Worm (Caenorhabditis elegans) whole organism, young adult: ENCODE measurements around the gene sek-5.

Source experiments
- B0019.2 ChIP-seq: fragments of 200-800 bp; sonication (Bioruptor generic); conservative IDR thresholded peaks from 2 replicates; pipeline ENCODE4 v1.3.6; 2022; ENCODE audit warnings: missing genetic modification reagents, missing genetic modification characterization, missing compliant biosample characterization
- B0261.1 ChIP-seq: sonication (generic microtip); optimal IDR thresholded peaks from 2 replicates; lab custom pipeline; 2016; ENCODE audit warnings: mild to moderate bottlenecking, missing genetic modification characterization, moderate library complexity, missing compliant biosample characterization
- D2030.7 ChIP-seq: fragments of 200-800 bp; sonication (Bioruptor generic); IDR thresholded peaks from 2 replicates; pipeline ENCODE4 v1.3.6; 2022; ENCODE audit warnings: missing genetic modification reagents, missing genetic modification characterization, missing compliant biosample characterization
- F39B2.1 ChIP-seq: fragments of 200-800 bp; sonication (Bioruptor generic); IDR thresholded peaks from 2 replicates; pipeline ENCODE4 v1.3.6; 2022; ENCODE audit warnings: missing genetic modification reagents, missing genetic modification characterization, missing compliant biosample characterization
- K11D2.4 ChIP-seq: fragments of 200-800 bp; sonication (Bioruptor generic); IDR thresholded peaks from 2 replicates; pipeline ENCODE4 v1.3.6; 2022; ENCODE audit warnings: missing genetic modification reagents, missing genetic modification characterization, missing compliant biosample characterization
- T07F8.4 ChIP-seq: sonication (generic microtip); optimal IDR thresholded peaks from 2 replicates; lab custom pipeline; 2016; ENCODE audit warnings: mild to moderate bottlenecking, missing genetic modification characterization, moderate library complexity, missing compliant biosample characterization
- T26A5.8 ChIP-seq: sonication (generic microtip); optimal IDR thresholded peaks from 2 replicates; lab custom pipeline; 2016; ENCODE audit warnings: missing genetic modification characterization, missing compliant biosample characterization
- Y53F4B.3 ChIP-seq: fragments of 200-800 bp; sonication (Bioruptor generic); IDR thresholded peaks from 2 replicates; pipeline ENCODE4 v1.3.6; 2022; ENCODE audit warnings: missing genetic modification reagents, missing genetic modification characterization, missing compliant biosample characterization
- akir-1 ChIP-seq: fragments of 200-800 bp; sonication (Bioruptor generic); optimal IDR thresholded peaks from 2 replicates; lab custom pipeline; 2018; ENCODE audit warnings: mild to moderate bottlenecking, missing genetic modification characterization, moderate library complexity, missing compliant biosample characterization
- ama-1 ChIP-seq, 3 experiments: fragments of 150-350 bp in 1 of 3; sonication (generic microtip) in 2 of 3; optimal IDR thresholded peaks; 2 replicates each; lab custom pipeline; 2014 to 2018; ENCODE audit warnings: missing biosample characterization in 2 of 3, missing genetic modification characterization in 2 of 3, missing genetic modification reagents in 2 of 3
- aptf-3 ChIP-seq: fragments of 200-800 bp; sonication (Bioruptor generic); IDR thresholded peaks from 2 replicates; pipeline ENCODE4 v1.3.6; 2022; ENCODE audit warnings: missing genetic modification characterization, missing compliant biosample characterization
- athp-1 ChIP-seq: sonication (generic microtip); optimal IDR thresholded peaks from 2 replicates; lab custom pipeline; 2017; ENCODE audit warnings: mild to moderate bottlenecking, missing genetic modification characterization, missing compliant biosample characterization
- attf-5 ChIP-seq: fragments of 200-800 bp; sonication (Bioruptor generic); optimal IDR thresholded peaks from 2 replicates; lab custom pipeline; 2018; ENCODE audit warnings: mild to moderate bottlenecking, missing genetic modification characterization, missing compliant biosample characterization
- ceh-40 ChIP-seq: fragments of 200-800 bp; sonication (Bioruptor generic); IDR thresholded peaks from 2 replicates; pipeline ENCODE4 v1.3.6; 2022; ENCODE audit warnings: missing genetic modification characterization, missing compliant biosample characterization
- ceh-58 ChIP-seq: fragments of 200-800 bp; sonication (Bioruptor generic); IDR thresholded peaks from 2 replicates; pipeline ENCODE4 v1.3.6; 2022; ENCODE audit warnings: missing genetic modification characterization, missing compliant biosample characterization
- ceh-79 ChIP-seq: sonication (generic microtip); optimal IDR thresholded peaks from 2 replicates; lab custom pipeline; 2017; ENCODE audit warnings: mild to moderate bottlenecking, missing genetic modification characterization, missing compliant biosample characterization
- ceh-91 ChIP-seq: fragments of 200-800 bp; sonication (Bioruptor generic); IDR thresholded peaks from 2 replicates; pipeline ENCODE4 v1.3.6; 2022; ENCODE audit warnings: missing genetic modification reagents, missing genetic modification characterization, missing compliant biosample characterization
- chd-7 ChIP-seq: sonication (generic microtip); optimal IDR thresholded peaks from 2 replicates; lab custom pipeline; 2016; ENCODE audit warnings: mild to moderate bottlenecking, missing genetic modification characterization, moderate library complexity, missing compliant biosample characterization
- egl-44 ChIP-seq: fragments of 200-800 bp; sonication (Bioruptor generic); IDR thresholded peaks from 2 replicates; pipeline ENCODE4 v1.3.6; 2022; ENCODE audit warnings: missing genetic modification reagents, missing genetic modification characterization, missing compliant biosample characterization
- egrh-3 ChIP-seq: fragments of 200-800 bp; sonication (Bioruptor generic); IDR thresholded peaks from 2 replicates; pipeline ENCODE4 v1.3.6; 2022; ENCODE audit warnings: missing genetic modification reagents, missing genetic modification characterization, missing compliant biosample characterization
- ekl-4 ChIP-seq: fragments of 200-800 bp; sonication (Bioruptor generic); IDR thresholded peaks from 2 replicates; pipeline ENCODE4 v1.3.6; 2022; ENCODE audit warnings: missing genetic modification reagents, missing genetic modification characterization, missing compliant biosample characterization
- ets-4 ChIP-seq: fragments of 200-800 bp; sonication (Bioruptor generic); optimal IDR thresholded peaks from 2 replicates; lab custom pipeline; 2018; ENCODE audit warnings: mild to moderate bottlenecking, missing genetic modification characterization, missing compliant biosample characterization
- fkh-3 ChIP-seq: sonication (generic microtip); optimal IDR thresholded peaks from 2 replicates; lab custom pipeline; 2016; ENCODE audit warnings: mild to moderate bottlenecking, missing genetic modification characterization, missing compliant biosample characterization
- gei-17 ChIP-seq: fragments of 200-800 bp; sonication (Bioruptor generic); optimal IDR thresholded peaks from 2 replicates; lab custom pipeline; 2018; ENCODE audit warnings: mild to moderate bottlenecking, missing genetic modification characterization, missing compliant biosample characterization
- hlh-12 ChIP-seq: sonication (generic microtip); optimal IDR thresholded peaks from 2 replicates; lab custom pipeline; 2016; ENCODE audit warnings: missing genetic modification characterization, missing compliant biosample characterization
- hlh-26 ChIP-seq: fragments of 200-800 bp; sonication (Bioruptor generic); conservative IDR thresholded peaks from 2 replicates; pipeline ENCODE4 v1.3.6; 2022; ENCODE audit warnings: missing genetic modification reagents, missing genetic modification characterization, missing compliant biosample characterization
- hrde-1 ChIP-seq: sonication (generic microtip); optimal IDR thresholded peaks from 2 replicates; lab custom pipeline; 2016; ENCODE audit warnings: missing genetic modification characterization, mild to moderate bottlenecking, missing compliant biosample characterization, moderate library complexity, missing genotype, missing genetic modification reagents, borderline replicate concordance
- lag-1 ChIP-seq: fragments of 200-800 bp; sonication (Bioruptor generic); IDR thresholded peaks from 2 replicates; pipeline ENCODE4 v1.3.6; 2022; ENCODE audit warnings: missing genetic modification reagents, missing genetic modification characterization, missing compliant biosample characterization
- let-526 ChIP-seq: fragments of 200-800 bp; sonication (Bioruptor generic); IDR thresholded peaks from 2 replicates; pipeline ENCODE4 v1.3.6; 2022; ENCODE audit warnings: missing genetic modification reagents, missing genetic modification characterization, missing compliant biosample characterization
- let-607 ChIP-seq, 2 experiments: fragments of 200-800 bp in 1 of 2; sonication (Bioruptor generic) in 1 of 2; sonication (generic microtip) in 1 of 2; optimal IDR thresholded peaks; 2 replicates each; lab custom pipeline; 2016 to 2018; ENCODE audit warnings: mild to moderate bottlenecking in 2 of 2, missing compliant biosample characterization in 2 of 2, missing genetic modification characterization in 2 of 2, moderate library complexity in 2 of 2, missing genotype in 1 of 2
- lin-40 ChIP-seq: sonication (generic microtip); optimal IDR thresholded peaks from 2 replicates; lab custom pipeline; 2016; ENCODE audit warnings: missing genetic modification characterization, mild to moderate bottlenecking, missing compliant biosample characterization, missing genotype, missing genetic modification reagents
- lsl-1 ChIP-seq: fragments of 200-800 bp; sonication (Bioruptor generic); optimal IDR thresholded peaks from 2 replicates; lab custom pipeline; 2018; ENCODE audit warnings: mild to moderate bottlenecking, missing genetic modification characterization, moderate library complexity, missing compliant biosample characterization
- madf-10 ChIP-seq: sonication (generic microtip); optimal IDR thresholded peaks from 2 replicates; lab custom pipeline; 2016; ENCODE audit warnings: mild to moderate bottlenecking, missing genetic modification characterization, missing compliant biosample characterization
- madf-3 ChIP-seq: fragments of 200-800 bp; sonication (Bioruptor generic); IDR thresholded peaks from 2 replicates; pipeline ENCODE4 v1.3.6; 2022; ENCODE audit warnings: missing genetic modification reagents, missing genetic modification characterization, missing compliant biosample characterization
- mel-28 ChIP-seq: sonication (generic microtip); optimal IDR thresholded peaks from 2 replicates; lab custom pipeline; 2016; ENCODE audit warnings: borderline replicate concordance, mild to moderate bottlenecking, missing genetic modification characterization, missing compliant biosample characterization
- mxl-1 ChIP-seq: sonication (generic microtip); optimal IDR thresholded peaks from 2 replicates; lab custom pipeline; 2016; ENCODE audit warnings: missing genetic modification characterization, missing compliant biosample characterization
- nfyb-1 ChIP-seq: fragments of 200-800 bp; sonication (Bioruptor generic); IDR thresholded peaks from 2 replicates; pipeline ENCODE4 v1.3.6; 2022; ENCODE audit warnings: missing genetic modification reagents, missing genetic modification characterization, missing compliant biosample characterization
- nhr-90 ChIP-seq: sonication (generic microtip); optimal IDR thresholded peaks from 2 replicates; lab custom pipeline; 2016; ENCODE audit warnings: missing genotype, mild to moderate bottlenecking, missing genetic modification characterization, missing compliant biosample characterization
- pha-4 ChIP-seq: fragments of 150-350 bp; sonication (generic microtip); optimal IDR thresholded peaks from 2 replicates; lab custom pipeline; 2014; ENCODE audit warnings: missing biosample characterization, missing genetic modification reagents, missing genetic modification characterization
- rpc-1 ChIP-seq, 2 experiments: fragments of 150-350 bp in 1 of 2; sonication (generic microtip) in 1 of 2; optimal IDR thresholded peaks; 2 replicates each; lab custom pipeline; 2014 to 2018; ENCODE audit warnings: missing biosample characterization in 1 of 2, missing genetic modification characterization in 1 of 2, missing genetic modification reagents in 1 of 2, missing genotype in 1 of 2
- snpc-1.1 ChIP-seq: sonication (generic microtip); optimal IDR thresholded peaks from 2 replicates; lab custom pipeline; 2017; ENCODE audit warnings: missing genetic modification characterization, mild to moderate bottlenecking, missing compliant biosample characterization, antibody characterized with exemption, moderate library complexity, missing genotype, missing genetic modification reagents; ENCODE audit not compliant: insufficient read depth
- snpc-4 ChIP-seq, 5 experiments: fragments of 150-350 bp in 1 of 5; sonication (generic microtip) in 4 of 5; optimal IDR thresholded peaks; 2 replicates each; lab custom pipeline; 2014 to 2018; ENCODE audit warnings: missing genetic modification characterization in 5 of 5, missing biosample characterization in 3 of 5, antibody characterized with exemption in 2 of 5, mild to moderate bottlenecking in 2 of 5, missing compliant biosample characterization in 2 of 5, missing genotype in 2 of 5, moderate library complexity in 2 of 5, missing genetic modification reagents in 1 of 5
- tbp1 ChIP-seq: fragments of 200-800 bp; sonication (Bioruptor generic); optimal IDR thresholded peaks from 2 replicates; lab custom pipeline; 2018; ENCODE audit warnings: mild to moderate bottlenecking, missing genetic modification characterization, missing compliant biosample characterization
- zfh-2 ChIP-seq: fragments of 200-800 bp; sonication (Bioruptor generic); conservative IDR thresholded peaks from 2 replicates; pipeline ENCODE4 v1.3.6; 2022; ENCODE audit warnings: missing genetic modification reagents, missing genetic modification characterization, missing compliant biosample characterization
- ztf-22 ChIP-seq: fragments of 200-800 bp; sonication (Bioruptor generic); optimal IDR thresholded peaks from 2 replicates; lab custom pipeline; 2018; ENCODE audit warnings: mild to moderate bottlenecking, missing genetic modification characterization, moderate library complexity, missing compliant biosample characterization
- ztf-25 ChIP-seq: fragments of 200-800 bp; sonication (Bioruptor generic); IDR thresholded peaks from 2 replicates; pipeline ENCODE4 v1.3.6; 2022; ENCODE audit warnings: missing genetic modification reagents, missing genetic modification characterization, missing compliant biosample characterization
- ztf-26 ChIP-seq: sonication (generic microtip); optimal IDR thresholded peaks from 2 replicates; lab custom pipeline; 2017; ENCODE audit warnings: missing genetic modification characterization, missing compliant biosample characterization
- ztf-3 ChIP-seq: fragments of 200-800 bp; sonication (Bioruptor generic); optimal IDR thresholded peaks from 2 replicates; lab custom pipeline; 2018; ENCODE audit warnings: mild to moderate bottlenecking, missing genetic modification characterization, missing compliant biosample characterization

The sek-5 gene

DNA sequence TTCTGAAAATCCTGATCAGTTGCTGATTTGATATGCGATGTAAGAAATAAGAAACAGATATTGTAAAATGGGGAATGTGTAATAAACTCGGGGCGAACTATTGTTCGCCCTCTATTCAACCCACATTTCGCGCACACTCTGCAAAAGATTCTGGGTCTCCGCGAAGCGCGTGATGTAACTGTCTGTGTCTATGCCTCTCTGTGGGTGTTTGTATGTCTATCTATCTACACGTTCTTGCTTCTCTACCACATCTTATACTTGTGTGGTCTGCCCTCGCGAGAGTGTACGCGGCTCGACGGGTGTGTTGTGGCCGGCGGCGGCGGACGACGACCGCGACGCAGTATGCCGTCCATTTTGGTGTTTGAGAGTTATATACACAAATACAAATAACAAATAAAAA lies 40.9 kb upstream of the sek-5 start (continued):
- TF ChIP-seq ceh-91 (GFP tag; lab: Robert Waterston, UW) = no peak
- peak; percentile 60 for TF ChIP-seq attf-5 (GFP tag; lab: Kevin White, UChicago)
- 0 out of 2 replicates have a peak, but pooled peaks have one; percentile 27 for TF ChIP-seq let-526 (GFP tag; lab: Robert Waterston, UW)
- no peak for TF ChIP-seq D2030.7
- TF ChIP-seq akir-1 (GFP tag; lab: Kevin White, UChicago) = no peak
- TF ChIP-seq egl-44 (GFP tag; lab: Robert Waterston, UW) = no peak
- no peak for TF ChIP-seq rpc-1 (optimal IDR thresholded peaks at IDR 0.05; lab: Kevin White, UChicago)
- TF ChIP-seq rpc-1 (tag; optimal IDR thresholded peaks at IDR 0.05; lab: Kevin White, UChicago) = no peak
- no peak for TF ChIP-seq aptf-3 (GFP tag; lab: Robert Waterston, UW)
- 0 out of 2 replicates have a peak, but pooled peaks have one; percentile 62 for TF ChIP-seq madf-3 (GFP tag; lab: Robert Waterston, UW)
- TF ChIP-seq nhr-90 = no peak
- TF ChIP-seq mxl-1 (tag; lab: Kevin White, UChicago) = no peak
- TF ChIP-seq hlh-26 = no peak
- no peak for TF ChIP-seq ztf-22 (GFP tag; lab: Kevin White, UChicago)
- TF ChIP-seq madf-10 (tag; lab: Kevin White, UChicago) = peak; percentile 95
- no peak for TF ChIP-seq gei-17
- no peak for TF ChIP-seq hrde-1
- TF ChIP-seq B0019.2 = no peak
- no peak for TF ChIP-seq ceh-79 (tag; lab: Kevin White, UChicago)
- peak; percentile 33 for TF ChIP-seq ztf-26
- TF ChIP-seq athp-1 = no peak
- TF ChIP-seq lsl-1 (GFP tag; lab: Kevin White, UChicago) = no peak
- no peak for TF ChIP-seq ceh-40 (GFP tag; lab: Robert Waterston, UW)
- no peak for TF ChIP-seq ama-1 (optimal IDR thresholded peaks at IDR 0.05; lab: Kevin White, UChicago)
- TF ChIP-seq ama-1 (GFP tag; optimal IDR thresholded peaks at IDR 0.05; lab: Kevin White, UChicago) = no peak
- no peak for TF ChIP-seq ekl-4 (GFP tag; lab: Robert Waterston, UW)
- no peak for TF ChIP-seq lag-1
- TF ChIP-seq ztf-3 (GFP tag; lab: Kevin White, UChicago) = no peak
- no peak for TF ChIP-seq snpc-4 (GFP tag; optimal IDR thresholded peaks at IDR 0.05; lab: Kevin White, UChicago)
- TF ChIP-seq snpc-4 (tag; optimal IDR thresholded peaks at IDR 0.05; lab: Kevin White, UChicago) = peak in 2 of 4 experiments; percentile 17 to 40
- no peak for TF ChIP-seq chd-7 (tag; lab: Kevin White, UChicago)
- no peak for TF ChIP-seq T26A5.8 (tag; lab: Kevin White, UChicago)
- no peak for TF ChIP-seq zfh-2
- no peak for TF ChIP-seq T07F8.4 (tag; lab: Kevin White, UChicago)
- no peak for TF ChIP-seq ztf-25
- TF ChIP-seq fkh-3 (tag; lab: Kevin White, UChicago) = no peak
- TF ChIP-seq mel-28 (tag; lab: Kevin White, UChicago) = no peak
- peak; percentile 68 for TF ChIP-seq lin-40 (tag; lab: Kevin White, UChicago)
- no peak for TF ChIP-seq K11D2.4
- no peak for TF ChIP-seq let-607 (tag; optimal IDR thresholded peaks at IDR 0.05; lab: Kevin White, UChicago)
- no peak for TF ChIP-seq snpc-1.1 (tag; lab: Kevin White, UChicago)
- no peak for TF ChIP-seq B0261.1
- TF ChIP-seq tbp1 = no peak
- 0 out of 2 replicates have a peak, but pooled peaks have one; percentile 47 for TF ChIP-seq nfyb-1
- TF ChIP-seq Y53F4B.3 (GFP tag; lab: Robert Waterston, UW) = no peak
- no peak for TF ChIP-seq F39B2.1 (GFP tag; lab: Robert Waterston, UW)
- no peak for TF ChIP-seq pha-4 (tag; lab: Kevin White, UChicago)
- TF ChIP-seq ceh-58 (GFP tag; lab: Robert Waterston, UW) = no peak
- TF ChIP-seq egrh-3 (GFP tag; lab: Robert Waterston, UW) = no peak
- no peak for TF ChIP-seq hlh-12 (tag; lab: Kevin White, UChicago)
- no peak for TF ChIP-seq ets-4 (GFP tag; lab: Kevin White, UChicago)
